Worm (Caenorhabditis elegans) whole organism, L1 larva: ENCODE results near the gene fbxc-32.

Experiments used
- elt-3 ChIP-seq, 6 experiments: fragments of 150-350 bp in 1 of 6; sonication (generic microtip); optimal IDR thresholded peaks; 2 replicates each; lab custom pipeline; 2017 to 2018; ENCODE audit warnings: missing biosample characterization in 6 of 6, missing genetic modification characterization in 6 of 6, inconsistent platforms in 1 of 6
- lin-13 ChIP-seq: fragments of 150-350 bp; optimal IDR thresholded peaks from 2 replicates; lab custom pipeline; 2014; ENCODE audit warnings: missing biosample characterization, missing genetic modification reagents, missing genetic modification characterization
- lir-3 ChIP-seq: sonication (generic microtip); optimal IDR thresholded peaks from 2 replicates; lab custom pipeline; 2016; ENCODE audit warnings: mild to moderate bottlenecking, missing genetic modification characterization, moderate library complexity, missing compliant biosample characterization; ENCODE audit not compliant: poor library complexity
- nhr-71 ChIP-seq: sonication (generic microtip); optimal IDR thresholded peaks from 2 replicates; lab custom pipeline; 2016; ENCODE audit warnings: mild to moderate bottlenecking, missing genetic modification characterization, moderate library complexity, missing compliant biosample characterization
- skn-1 ChIP-seq: fragments of 150-350 bp; optimal IDR thresholded peaks from 2 replicates; lab custom pipeline; 2014; ENCODE audit warnings: missing biosample characterization, missing genetic modification characterization
- unc-62 ChIP-seq: fragments of 150-350 bp; optimal IDR thresholded peaks from 2 replicates; lab custom pipeline; 2014; ENCODE audit warnings: missing biosample characterization, missing genetic modification reagents, missing genetic modification characterization
- ztf-11 ChIP-seq, 2 experiments: sonication (generic microtip); optimal IDR thresholded peaks; 2 replicates each; lab custom pipeline; 2016 to 2017; ENCODE audit warnings: missing genetic modification characterization in 2 of 2, missing biosample characterization in 1 of 2, missing compliant biosample characterization in 1 of 2

ce11 chrII:943773-944172 is 4.2 kb downstream of the fbxc-32 start, which contains the start of gene clec-43:
- TF ChIP-seq nhr-71 (tag; lab: Kevin White, UChicago) = no peak
- TF ChIP-seq elt-3 (tag; optimal IDR thresholded peaks at IDR 0.05; lab: Kevin White, UChicago) = no peak
- TF ChIP-seq lin-13 = no peak
- no peak for TF ChIP-seq unc-62 (GFP tag; lab: Kevin White, UChicago)
- no peak for TF ChIP-seq ztf-11 (tag; optimal IDR thresholded peaks at IDR 0.05; lab: Kevin White, UChicago)
- no peak for TF ChIP-seq lir-3 (tag; lab: Kevin White, UChicago)
- TF ChIP-seq skn-1 = no peak
